Fruit fly (Drosophila melanogaster): Measurements from ENCODE around the gene CecC.

DNA sequence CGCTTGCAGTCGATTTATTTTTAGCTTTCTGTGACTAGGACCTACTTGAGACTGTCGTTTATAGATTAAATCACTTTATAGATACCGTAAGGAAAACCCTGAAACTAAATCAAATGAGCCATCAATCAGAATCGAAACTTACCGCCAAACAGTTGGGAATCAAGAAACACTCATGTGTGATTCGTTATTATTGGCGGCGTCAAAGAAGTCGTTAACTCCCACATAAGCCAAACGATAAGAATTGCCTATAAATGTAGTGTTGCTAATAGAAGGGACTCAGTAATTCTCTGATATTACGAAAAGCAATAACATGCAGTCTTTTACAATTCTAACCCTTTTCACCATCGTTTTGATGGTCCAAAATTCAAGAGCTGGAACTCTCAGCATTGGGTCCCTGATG lies 36.6 kb downstream of the CecC start, which contains the start of gene CG18404:
- no peak for TF ChIP-seq cyc (GFP tag; optimal IDR thresholded peaks at IDR 0.05)
- TF ChIP-seq CG1621 (tag; optimal IDR thresholded peaks at IDR 0.05), result no peak
- no peak for TF ChIP-seq dsx (GFP tag; optimal IDR thresholded peaks at IDR 0.05; ENCODE audit: poor library complexity, severe bottlenecking)
- no peak for TF ChIP-seq dac (GFP tag; optimal IDR thresholded peaks at IDR 0.05)
- no peak for TF ChIP-seq Blimp-1 (GFP tag; optimal IDR thresholded peaks at IDR 0.05)

Data from whole organism, prepupa.